Worm (Caenorhabditis elegans): Measurements from ENCODE around the gene rad-23.

ce11 chrII:11604613-11605012 lies 47.9 kb downstream of the rad-23 start:
- no peak for TF ChIP-seq Y22D7AL.16 (tag; optimal IDR thresholded peaks at IDR 0.05)
- TF ChIP-seq fkh-6 (tag; optimal IDR thresholded peaks at IDR 0.05) = no peak
- no peak for TF ChIP-seq ceh-45 (GFP tag; IDR thresholded peaks at IDR 0.05)
- TF ChIP-seq unc-55 (GFP tag; optimal IDR thresholded peaks at IDR 0.05) = no peak
- TF ChIP-seq elt-2 (tag; optimal IDR thresholded peaks at IDR 0.05) = no peak
- TF ChIP-seq ama-1 (optimal IDR thresholded peaks at IDR 0.05) = no peak
- TF ChIP-seq ceh-19 (GFP tag; optimal IDR thresholded peaks at IDR 0.05) = no peak
- no peak for TF ChIP-seq F13H6.1 (tag; optimal IDR thresholded peaks at IDR 0.05)
- no peak for TF ChIP-seq hlh-13 (GFP tag; optimal IDR thresholded peaks at IDR 0.05)
- no peak for TF ChIP-seq ceh-34 (tag; optimal IDR thresholded peaks at IDR 0.05)
- TF ChIP-seq dmd-4 (tag; optimal IDR thresholded peaks at IDR 0.05; ENCODE audit: borderline replicate concordance) = no peak
- TF ChIP-seq ets-4 (tag; optimal IDR thresholded peaks at IDR 0.05) = no peak
- TF ChIP-seq ztf-16 (tag; optimal IDR thresholded peaks at IDR 0.05) = no peak

Data from whole organism, late embryonic.